Worm (Caenorhabditis elegans): Measurements from ENCODE around the gene Y32G9A.3.
A peak's percentile ranks its signal among the peaks of the same experiment; 100 is the strongest.

Gene Y32G9A.3

ce11 chrV:1883131-1883530 lies 28.1 kb upstream of the Y32G9A.3 start:
- TF ChIP-seq elt-2 (tag; optimal IDR thresholded peaks at IDR 0.05) (peak; percentile 1), nhr-90 (tag; optimal IDR thresholded peaks at IDR 0.05; ENCODE audit: poor library complexity) (peak; percentile 22), unc-86 (tag; optimal IDR thresholded peaks at IDR 0.05) (no peak), lin-39 (tag; optimal IDR thresholded peaks at IDR 0.05) (no peak)

ce11 chrV:1886997-1887396 lies 24.2 kb upstream of the Y32G9A.3 start:
- TF ChIP-seq ceh-82 (tag; optimal IDR thresholded peaks at IDR 0.05) (no peak), egl-13 (tag; optimal IDR thresholded peaks at IDR 0.05) (no peak), lin-35 (GFP tag; optimal IDR thresholded peaks at IDR 0.05) (no peak), sox-4 (tag; optimal IDR thresholded peaks at IDR 0.05) (no peak), grh-1 (GFP tag; IDR thresholded peaks at IDR 0.05) (no peak), lin-15B (tag; optimal IDR thresholded peaks at IDR 0.05) (no peak), nhr-90 (tag; optimal IDR thresholded peaks at IDR 0.05; ENCODE audit: poor library complexity) (no peak), lin-14 (GFP tag; optimal IDR thresholded peaks at IDR 0.05) (peak; percentile 81), efl-1 (optimal IDR thresholded peaks at IDR 0.05) (no peak), efl-1 (GFP tag; optimal IDR thresholded peaks at IDR 0.05 in 1 of 2) (no peak)

ce11 chrV:1888299-1888698 lies 22.9 kb upstream of the Y32G9A.3 start:
- TF ChIP-seq nhr-47 (tag; optimal IDR thresholded peaks at IDR 0.05) (no peak), ceh-90 (tag; optimal IDR thresholded peaks at IDR 0.05) (no peak), lin-14 (GFP tag; optimal IDR thresholded peaks at IDR 0.05) (peak; percentile 35), aly-2 (tag; optimal IDR thresholded peaks at IDR 0.05) (no peak)

ce11 chrV:1889996-1890395 lies 21.2 kb upstream of the Y32G9A.3 start:
- TF ChIP-seq lin-13 (GFP tag; optimal IDR thresholded peaks at IDR 0.05): no peak
- TF ChIP-seq elt-2 (tag; optimal IDR thresholded peaks at IDR 0.05): no peak
- peak; percentile 1 for TF ChIP-seq fkh-8 (tag; optimal IDR thresholded peaks at IDR 0.05)
- peak; percentile 16 for TF ChIP-seq rnt-1 (tag; optimal IDR thresholded peaks at IDR 0.05)
- peak; percentile 81 for TF ChIP-seq lin-14 (GFP tag; optimal IDR thresholded peaks at IDR 0.05)

- peak; percentile 71 to 90 (median 84) for TF ChIP-seq dpl-1 (GFP tag; optimal IDR thresholded peaks at IDR 0.05)
- TF ChIP-seq xbp-1 (tag; optimal IDR thresholded peaks at IDR 0.05): no peak
- peak; percentile 98 for TF ChIP-seq blmp-1 (tag; optimal IDR thresholded peaks at IDR 0.05)
- no peak for TF ChIP-seq swsn-7 (tag; optimal IDR thresholded peaks at IDR 0.05)
- TF ChIP-seq mdl-1 (tag; optimal IDR thresholded peaks at IDR 0.05): no peak
- no peak for TF ChIP-seq nhr-20 (tag; optimal IDR thresholded peaks at IDR 0.05)
- no peak for TF ChIP-seq nhr-90 (tag; optimal IDR thresholded peaks at IDR 0.05; ENCODE audit: poor library complexity)
- no peak for TF ChIP-seq hlh-4 (tag; optimal IDR thresholded peaks at IDR 0.05)
- peak; percentile 37 to 93 for TF ChIP-seq lsy-2 (tag; optimal IDR thresholded peaks at IDR 0.05)
- no peak for TF ChIP-seq Y116A8C.19 (tag; optimal IDR thresholded peaks at IDR 0.05; ENCODE audit: borderline replicate concordance)
- TF ChIP-seq nhr-47 (tag; optimal IDR thresholded peaks at IDR 0.05): peak; percentile 34
- TF ChIP-seq efl-3 (GFP tag; optimal IDR thresholded peaks at IDR 0.05): no peak
- no peak for TF ChIP-seq skn-1 (tag; optimal IDR thresholded peaks at IDR 0.05)
- TF ChIP-seq zag-1 (tag; optimal IDR thresholded peaks at IDR 0.05): no peak
- no peak for TF ChIP-seq fos-1 (tag; optimal IDR thresholded peaks at IDR 0.05)
- TF ChIP-seq ces-1 (GFP tag; optimal IDR thresholded peaks at IDR 0.05): no peak
- TF ChIP-seq dsc-1 (tag; optimal IDR thresholded peaks at IDR 0.05): no peak
- no peak for TF ChIP-seq tbx-2 (tag; optimal IDR thresholded peaks at IDR 0.05)
- TF ChIP-seq nhr-28 (tag; optimal IDR thresholded peaks at IDR 0.05): no peak
- no peak for TF ChIP-seq alr-1 (tag; optimal IDR thresholded peaks at IDR 0.05; ENCODE audit: borderline replicate concordance)
- TF ChIP-seq C16A3.4 (tag; optimal IDR thresholded peaks at IDR 0.05): peak; percentile 18
- no peak for TF ChIP-seq unc-62 (GFP tag; optimal IDR thresholded peaks at IDR 0.05)
- peak; percentile 23 for TF ChIP-seq mep-1 (tag; optimal IDR thresholded peaks at IDR 0.05)
- no peak for TF ChIP-seq irx-1 (tag; optimal IDR thresholded peaks at IDR 0.05)
- no peak for TF ChIP-seq sup-37 (GFP tag; optimal IDR thresholded peaks at IDR 0.05)
- TF ChIP-seq zip-4 (GFP tag; optimal IDR thresholded peaks at IDR 0.05): no peak
- TF ChIP-seq C04F5.9 (tag; optimal IDR thresholded peaks at IDR 0.05): no peak
- TF ChIP-seq ztf-11 (tag; optimal IDR thresholded peaks at IDR 0.05): no peak
Observed at ce11 chrV:1892567-1893277, 18.5 kb upstream of the Y32G9A.3 start, which contains the start of gene zig-11. TSS of gene zig-11 (minus strand) at chrV:1892939.

Measured in whole organism, L1 larva.